Worm (Caenorhabditis elegans): ENCODE results near the gene let-418.
A peak's percentile ranks its signal among the peaks of the same experiment; 100 is the strongest.

The let-418 gene

ce11 chrV:5831253-5831652 lies 4.6 kb downstream of the let-418 start:
- no peak for TF ChIP-seq skn-1 (tag; optimal IDR thresholded peaks at IDR 0.05)
- TF ChIP-seq unc-62 (GFP tag; optimal IDR thresholded peaks at IDR 0.05): no peak
- no peak for TF ChIP-seq ztf-1 (GFP tag; conservative IDR thresholded peaks at IDR 0.05)
- no peak for TF ChIP-seq nhr-12 (tag; optimal IDR thresholded peaks at IDR 0.05)
- no peak for TF ChIP-seq elt-3 (tag; optimal IDR thresholded peaks at IDR 0.05)
- TF ChIP-seq ceh-16 (tag; optimal IDR thresholded peaks at IDR 0.05): no peak
- TF ChIP-seq sem-4 (tag; optimal IDR thresholded peaks at IDR 0.05): no peak
- no peak for TF ChIP-seq nhr-23 (tag; optimal IDR thresholded peaks at IDR 0.05)
- no peak for TF ChIP-seq ztf-4 (tag; optimal IDR thresholded peaks at IDR 0.05)

ce11 chrV:5832799-5833198 lies 6.2 kb downstream of the let-418 start:
- peak; percentile 23 for TF ChIP-seq crh-2 (tag; optimal IDR thresholded peaks at IDR 0.05)
- peak; percentile 47 for TF ChIP-seq mab-5 (tag; optimal IDR thresholded peaks at IDR 0.05)
- TF ChIP-seq egl-27 (tag; optimal IDR thresholded peaks at IDR 0.05): peak; percentile 50
- no peak for TF ChIP-seq nhr-10 (tag; optimal IDR thresholded peaks at IDR 0.05)
- TF ChIP-seq sem-4 (tag; optimal IDR thresholded peaks at IDR 0.05): peak; percentile 8
- no peak for TF ChIP-seq nhr-6 (tag; optimal IDR thresholded peaks at IDR 0.05)
- TF ChIP-seq nhr-21 (tag; optimal IDR thresholded peaks at IDR 0.05): peak; percentile 94
- TF ChIP-seq nhr-25 (tag; optimal IDR thresholded peaks at IDR 0.05): peak; percentile 93
- peak; percentile 70 for TF ChIP-seq blmp-1 (tag; optimal IDR thresholded peaks at IDR 0.05; ENCODE audit: insufficient read depth)
- no peak for TF ChIP-seq gmeb-1 (tag; optimal IDR thresholded peaks at IDR 0.05)
- TF ChIP-seq nhr-237 (tag; optimal IDR thresholded peaks at IDR 0.05): no peak
- TF ChIP-seq unc-39 (tag; optimal IDR thresholded peaks at IDR 0.05): no peak
- TF ChIP-seq Y55F3AM.14 (GFP tag; optimal IDR thresholded peaks at IDR 0.05): peak; percentile 55
- TF ChIP-seq sma-3 (GFP tag; optimal IDR thresholded peaks at IDR 0.05): peak; percentile 89
- TF ChIP-seq nhr-129 (tag; optimal IDR thresholded peaks at IDR 0.05): peak; percentile 33
- TF ChIP-seq fos-1 (tag; optimal IDR thresholded peaks at IDR 0.05): peak; percentile 12
- peak; percentile 85 for TF ChIP-seq sma-9 (GFP tag; optimal IDR thresholded peaks at IDR 0.05)
- TF ChIP-seq sma-9 (tag; optimal IDR thresholded peaks at IDR 0.05): no peak

ce11 chrV:5833531-5833930 lies 6.9 kb downstream of the let-418 start, which contains the start of gene srh-76:
Gene srh-76 (plus strand): TSS chrV:5833831.
- TF ChIP-seq blmp-1 (tag; optimal IDR thresholded peaks at IDR 0.05; ENCODE audit: insufficient read depth) (no peak), crh-2 (tag; optimal IDR thresholded peaks at IDR 0.05) (no peak), alr-1 (tag; optimal IDR thresholded peaks at IDR 0.05) (no peak)

- TF ChIP-seq nhr-11 (tag; optimal IDR thresholded peaks at IDR 0.05): no peak
- TF ChIP-seq lsy-2 (tag; optimal IDR thresholded peaks at IDR 0.05): no peak
- no peak for TF ChIP-seq snpc-4 (tag; optimal IDR thresholded peaks at IDR 0.05)
- TF ChIP-seq nhr-129 (tag; optimal IDR thresholded peaks at IDR 0.05): no peak
- no peak for TF ChIP-seq nhr-6 (tag; optimal IDR thresholded peaks at IDR 0.05)
- no peak for TF ChIP-seq ztf-11 (tag; optimal IDR thresholded peaks at IDR 0.05)
- TF ChIP-seq elt-1 (tag; optimal IDR thresholded peaks at IDR 0.05): no peak
- no peak for TF ChIP-seq nhr-10 (tag; optimal IDR thresholded peaks at IDR 0.05)
- TF ChIP-seq elt-3 (tag; optimal IDR thresholded peaks at IDR 0.05): no peak
- TF ChIP-seq fos-1 (tag; optimal IDR thresholded peaks at IDR 0.05): no peak
- TF ChIP-seq lin-39 (tag; optimal IDR thresholded peaks at IDR 0.05): no peak
- no peak for TF ChIP-seq ztf-1 (GFP tag; conservative IDR thresholded peaks at IDR 0.05)
- TF ChIP-seq nhr-25 (tag; optimal IDR thresholded peaks at IDR 0.05): no peak
Observed at ce11 chrV:5835397-5835796, 8.8 kb downstream of the let-418 start.

- TF ChIP-seq sma-9 (GFP tag; optimal IDR thresholded peaks at IDR 0.05) (no peak), sma-9 (tag; optimal IDR thresholded peaks at IDR 0.05) (no peak), dmd-4 (tag; optimal IDR thresholded peaks at IDR 0.05) (no peak), elt-3 (tag; optimal IDR thresholded peaks at IDR 0.05) (no peak)
Observed at ce11 chrV:5835979-5836615, 9.5 kb downstream of the let-418 start.

All from whole organism, L2 larva.